Fruit fly (Drosophila melanogaster) S2 (cell line): ENCODE data around the gene Suv3.

Experiments
- CG8478 ChIP-seq: fragments of >200 bp; optimal IDR thresholded peaks from 2 replicates; lab custom pipeline; 2018
- CTCF ChIP-seq, 2 experiments: fragments of >200 bp; optimal IDR thresholded peaks; 2 replicates each; lab custom pipeline; 2018

- TF ChIP-seq CG8478 (lab: Kevin White, UChicago) (no peak), CTCF (optimal IDR thresholded peaks at IDR 0.05; lab: Kevin White, UChicago) (no peak)
Observed at dm6 chr3R:4280062-4280461, 31.3 kb upstream of the Suv3 start, which contains the start of gene cpx.
